Worm (Caenorhabditis elegans) whole organism, L3 larva: ENCODE measurements around the gene H11E01.2.
A peak's percentile ranks its signal among the peaks of the same experiment; 100 is the strongest.

Experiments used
- R02D3.7 ChIP-seq: fragments of 150-350 bp; optimal IDR thresholded peaks from 2 replicates; lab custom pipeline; 2014; ENCODE audit warnings: missing biosample characterization, missing genetic modification characterization
- ZK546.5 ChIP-seq: sonication (generic microtip); optimal IDR thresholded peaks from 2 replicates; lab custom pipeline; 2017; ENCODE audit warnings: missing biosample characterization, missing genetic modification characterization
- aly-2 ChIP-seq: fragments of 150-350 bp; optimal IDR thresholded peaks from 2 replicates; lab custom pipeline; 2014; ENCODE audit warnings: missing biosample characterization, missing genetic modification characterization
- ceh-16 ChIP-seq: sonication (generic microtip); optimal IDR thresholded peaks from 2 replicates; lab custom pipeline; 2017; ENCODE audit warnings: missing biosample characterization, missing genetic modification characterization
- ceh-28 ChIP-seq: fragments of 150-350 bp; optimal IDR thresholded peaks from 2 replicates; lab custom pipeline; 2014; ENCODE audit warnings: missing biosample characterization, missing genetic modification reagents, missing genetic modification characterization
- ceh-82 ChIP-seq: fragments of 150-350 bp; optimal IDR thresholded peaks from 2 replicates; lab custom pipeline; 2014; ENCODE audit warnings: missing biosample characterization, missing genetic modification characterization
- egl-27 ChIP-seq: sonication (generic microtip); optimal IDR thresholded peaks from 4 replicates; lab custom pipeline; 2017; ENCODE audit warnings: missing biosample characterization, missing genetic modification reagents, missing genetic modification characterization
- egl-5 ChIP-seq: fragments of 150-350 bp; optimal IDR thresholded peaks from 2 replicates; lab custom pipeline; 2017; ENCODE audit warnings: missing biosample characterization, missing genetic modification reagents, missing genetic modification characterization, inconsistent platforms
- elt-3 ChIP-seq, 3 experiments: fragments of 150-350 bp in 1 of 3; sonication (generic microtip) in 2 of 3; optimal IDR thresholded peaks; 2 replicates in 2 of 3; 4 replicates in 1 of 3; lab custom pipeline; 2014 to 2017; ENCODE audit warnings: missing biosample characterization in 3 of 3, missing genetic modification characterization in 3 of 3
- eor-1 ChIP-seq, 2 experiments: fragments of 150-350 bp; optimal IDR thresholded peaks; 2 replicates each; lab custom pipeline; 2014 to 2018; ENCODE audit warnings: missing biosample characterization in 2 of 2, missing genetic modification characterization in 2 of 2
- fkh-10 ChIP-seq: sonication (generic microtip); optimal IDR thresholded peaks from 2 replicates; lab custom pipeline; 2017; ENCODE audit warnings: missing biosample characterization, missing genetic modification reagents, missing genetic modification characterization
- fkh-2 ChIP-seq: fragments of 150-350 bp; optimal IDR thresholded peaks from 2 replicates; lab custom pipeline; 2014; ENCODE audit warnings: missing biosample characterization, missing genetic modification reagents, missing genetic modification characterization
- fos-1 ChIP-seq: fragments of 150-350 bp; optimal IDR thresholded peaks from 2 replicates; lab custom pipeline; 2014; ENCODE audit warnings: missing biosample characterization, missing genetic modification characterization
- hmg-11 ChIP-seq: sonication (generic microtip); optimal IDR thresholded peaks from 2 replicates; lab custom pipeline; 2016; ENCODE audit warnings: missing genetic modification characterization, missing compliant biosample characterization
- jun-1 ChIP-seq: fragments of 150-350 bp; optimal IDR thresholded peaks from 2 replicates; lab custom pipeline; 2014; ENCODE audit warnings: missing biosample characterization, missing genetic modification reagents, missing genetic modification characterization
- lin-39 ChIP-seq: fragments of 150-350 bp; optimal IDR thresholded peaks from 2 replicates; lab custom pipeline; 2018; ENCODE audit warnings: missing biosample characterization, missing genetic modification reagents, missing genetic modification characterization
- lsy-12 ChIP-seq: sonication (generic microtip); optimal IDR thresholded peaks from 2 replicates; lab custom pipeline; 2016; ENCODE audit warnings: mild to moderate bottlenecking, missing genetic modification characterization, missing compliant biosample characterization
- mdl-1 ChIP-seq: fragments of 150-350 bp; optimal IDR thresholded peaks from 2 replicates; lab custom pipeline; 2014; ENCODE audit warnings: missing biosample characterization, missing genetic modification characterization
- nfya-1 ChIP-seq: sonication (generic microtip); optimal IDR thresholded peaks from 2 replicates; lab custom pipeline; 2017; ENCODE audit warnings: missing genetic modification characterization, mild to moderate bottlenecking, missing compliant biosample characterization, antibody characterized with exemption, moderate library complexity; ENCODE audit not compliant: insufficient read depth
- nhr-11 ChIP-seq: fragments of 150-350 bp; optimal IDR thresholded peaks from 2 replicates; lab custom pipeline; 2014; ENCODE audit warnings: missing biosample characterization, missing genetic modification characterization
- nhr-12 ChIP-seq: fragments of 150-350 bp; optimal IDR thresholded peaks from 2 replicates; lab custom pipeline; 2014; ENCODE audit warnings: missing biosample characterization, missing genetic modification characterization
- nhr-237 ChIP-seq: fragments of 150-350 bp; optimal IDR thresholded peaks from 2 replicates; lab custom pipeline; 2014; ENCODE audit warnings: missing biosample characterization, missing genetic modification characterization
- nhr-77 ChIP-seq: fragments of 150-350 bp; optimal IDR thresholded peaks from 2 replicates; lab custom pipeline; 2014; ENCODE audit warnings: missing biosample characterization, missing genetic modification characterization
- pha-4 ChIP-seq: fragments of 150-350 bp; optimal IDR thresholded peaks from 2 replicates; lab custom pipeline; 2014; ENCODE audit warnings: missing biosample characterization, missing genetic modification reagents, missing genetic modification characterization
- sea-2 ChIP-seq: fragments of 150-350 bp; sonication (generic microtip); optimal IDR thresholded peaks from 4 replicates; lab custom pipeline; 2014; ENCODE audit warnings: missing biosample characterization, missing genetic modification reagents, missing genetic modification characterization
- snpc-4 ChIP-seq: fragments of 150-350 bp; optimal IDR thresholded peaks from 2 replicates; lab custom pipeline; 2014; ENCODE audit warnings: missing biosample characterization, missing genetic modification characterization
- tbx-2 ChIP-seq: sonication (generic microtip); optimal IDR thresholded peaks from 2 replicates; lab custom pipeline; 2016; ENCODE audit warnings: mild to moderate bottlenecking, missing genetic modification characterization, missing compliant biosample characterization
- unc-62 ChIP-seq: fragments of 150-350 bp; sonication (generic microtip); optimal IDR thresholded peaks from 4 replicates; lab custom pipeline; 2014; ENCODE audit warnings: missing biosample characterization, missing genetic modification reagents, missing genetic modification characterization
- ztf-4 ChIP-seq: fragments of 150-350 bp; optimal IDR thresholded peaks from 2 replicates; lab custom pipeline; 2014; ENCODE audit warnings: missing biosample characterization, missing genetic modification characterization

Gene H11E01.2

ce11 chrX:1589114-1589902 is 31.5 kb upstream of the H11E01.2 start:
- TF ChIP-seq lsy-12 (no peak), R02D3.7 (tag; lab: Kevin White, UChicago) (no peak), aly-2 (no peak), eor-1 (tag; optimal IDR thresholded peaks at IDR 0.05; lab: Kevin White, UChicago) (no peak), sea-2 (GFP tag; lab: Kevin White, UChicago) (no peak), ZK546.5 (tag; lab: Kevin White, UChicago) (no peak), fos-1 (tag; lab: Kevin White, UChicago) (no peak), mdl-1 (no peak), egl-27 (tag; lab: Kevin White, UChicago) (no peak), egl-5 (tag; lab: Kevin White, UChicago) (no peak), ztf-4 (tag; lab: Kevin White, UChicago) (no peak), snpc-4 (tag; lab: Kevin White, UChicago) (no peak), nhr-77 (tag; lab: Kevin White, UChicago) (no peak), fkh-2 (no peak), pha-4 (tag; lab: Kevin White, UChicago) (no peak), unc-62 (GFP tag; lab: Kevin White, UChicago) (no peak), nhr-12 (tag; lab: Kevin White, UChicago) (no peak), lin-39 (tag; lab: Kevin White, UChicago) (no peak)
- TF ChIP-seq, all 47 proteins: peak for 0

ce11 chrX:1589962-1590361 is 30.9 kb upstream of the H11E01.2 start:
- TF ChIP-seq pha-4 (tag; lab: Kevin White, UChicago): peak; percentile 19
- TF ChIP-seq ceh-16 (tag; lab: Kevin White, UChicago): no peak

- TF ChIP-seq lin-39 (tag; lab: Kevin White, UChicago) (no peak), R02D3.7 (tag; lab: Kevin White, UChicago) (no peak), hmg-11 (tag; lab: Kevin White, UChicago) (no peak), nfya-1 (tag; lab: Kevin White, UChicago) (peak; percentile 76), fkh-10 (no peak), tbx-2 (tag; lab: Kevin White, UChicago) (no peak), jun-1 (tag; lab: Kevin White, UChicago) (no peak), egl-5 (tag; lab: Kevin White, UChicago) (no peak)
Observed at ce11 chrX:1598061-1598690, 22.7 kb upstream of the H11E01.2 start.

- TF ChIP-seq lin-39 (tag; lab: Kevin White, UChicago): peak; percentile 45
- peak; percentile 52 for TF ChIP-seq hmg-11 (tag; lab: Kevin White, UChicago)
- no peak for TF ChIP-seq ceh-28 (tag; lab: Kevin White, UChicago)
- TF ChIP-seq egl-27 (tag; lab: Kevin White, UChicago): no peak
- no peak for TF ChIP-seq nhr-237 (tag; lab: Kevin White, UChicago)
- TF ChIP-seq ceh-82 (tag; lab: Kevin White, UChicago): no peak
- TF ChIP-seq egl-5 (tag; lab: Kevin White, UChicago): no peak
- TF ChIP-seq nfya-1 (tag; lab: Kevin White, UChicago): peak; percentile 31
- no peak for TF ChIP-seq nhr-11 (tag; lab: Kevin White, UChicago)
Observed at ce11 chrX:1599294-1599693, 21.6 kb upstream of the H11E01.2 start.

- no peak for TF ChIP-seq nhr-12 (tag; lab: Kevin White, UChicago)
- no peak for TF ChIP-seq nhr-77 (tag; lab: Kevin White, UChicago)
- no peak for TF ChIP-seq tbx-2 (tag; lab: Kevin White, UChicago)
- no peak for TF ChIP-seq egl-5 (tag; lab: Kevin White, UChicago)
- no peak for TF ChIP-seq mdl-1
- TF ChIP-seq elt-3 (tag; optimal IDR thresholded peaks at IDR 0.05; lab: Kevin White, UChicago): no peak
- TF ChIP-seq aly-2: no peak
- no peak for TF ChIP-seq jun-1 (tag; lab: Kevin White, UChicago)
Observed at ce11 chrX:1601563-1601962, 19.3 kb upstream of the H11E01.2 start.
